Worm (Caenorhabditis elegans) whole organism, L2 larva: ENCODE results near the gene ndub-11.

Experiments used
- C34F6.9 ChIP-seq: fragments of 150-350 bp; optimal IDR thresholded peaks from 2 replicates; lab custom pipeline; 2014; ENCODE audit warnings: missing biosample characterization, missing genetic modification characterization
- F13H6.1 ChIP-seq: sonication (generic microtip); optimal IDR thresholded peaks from 2 replicates; lab custom pipeline; 2016; ENCODE audit warnings: missing genetic modification characterization, missing compliant biosample characterization
- aly-2 ChIP-seq: fragments of 150-350 bp; optimal IDR thresholded peaks from 2 replicates; lab custom pipeline; 2014; ENCODE audit warnings: missing biosample characterization, missing genetic modification characterization
- ama-1 ChIP-seq: fragments of 150-350 bp; optimal IDR thresholded peaks from 2 replicates; lab custom pipeline; 2018; ENCODE audit warnings: inconsistent platforms
- blmp-1 ChIP-seq: sonication (generic microtip); optimal IDR thresholded peaks from 2 replicates; lab custom pipeline; 2017; ENCODE audit warnings: missing genetic modification characterization, mild to moderate bottlenecking, missing compliant biosample characterization, antibody characterized with exemption, moderate library complexity; ENCODE audit not compliant: insufficient read depth
- ceh-82 ChIP-seq: fragments of 150-350 bp; optimal IDR thresholded peaks from 2 replicates; lab custom pipeline; 2014; ENCODE audit warnings: missing biosample characterization, missing genetic modification characterization
- crh-2 ChIP-seq: sonication (generic microtip); optimal IDR thresholded peaks from 2 replicates; lab custom pipeline; 2017; ENCODE audit warnings: missing biosample characterization, missing genetic modification characterization
- dmd-4 ChIP-seq: sonication (generic microtip); optimal IDR thresholded peaks from 2 replicates; lab custom pipeline; 2017; ENCODE audit warnings: missing biosample characterization, missing genetic modification characterization
- egl-27 ChIP-seq: sonication (generic microtip); optimal IDR thresholded peaks from 3 replicates; lab custom pipeline; 2017; ENCODE audit warnings: missing biosample characterization, missing genetic modification reagents, missing genetic modification characterization
- elt-3 ChIP-seq: sonication (generic microtip); optimal IDR thresholded peaks from 2 replicates; lab custom pipeline; 2017; ENCODE audit warnings: missing biosample characterization, missing genetic modification characterization
- fos-1 ChIP-seq: fragments of 150-350 bp; optimal IDR thresholded peaks from 2 replicates; lab custom pipeline; 2014; ENCODE audit warnings: missing biosample characterization, missing genetic modification characterization
- lin-13 ChIP-seq: fragments of 150-350 bp; optimal IDR thresholded peaks from 2 replicates; lab custom pipeline; 2014; ENCODE audit warnings: missing biosample characterization, missing genetic modification reagents, missing genetic modification characterization
- nhr-11 ChIP-seq: fragments of 150-350 bp; optimal IDR thresholded peaks from 2 replicates; lab custom pipeline; 2014; ENCODE audit warnings: missing biosample characterization, missing genetic modification characterization
- nhr-12 ChIP-seq: fragments of 150-350 bp; optimal IDR thresholded peaks from 2 replicates; lab custom pipeline; 2014; ENCODE audit warnings: missing biosample characterization, missing genetic modification characterization
- nhr-129 ChIP-seq: fragments of 150-350 bp; optimal IDR thresholded peaks from 2 replicates; lab custom pipeline; 2014; ENCODE audit warnings: missing biosample characterization, missing genetic modification characterization
- nhr-21 ChIP-seq: fragments of 150-350 bp; optimal IDR thresholded peaks from 2 replicates; lab custom pipeline; 2014; ENCODE audit warnings: missing biosample characterization, missing genetic modification characterization
- nhr-237 ChIP-seq: fragments of 150-350 bp; optimal IDR thresholded peaks from 2 replicates; lab custom pipeline; 2014; ENCODE audit warnings: missing biosample characterization, missing genetic modification characterization
- nhr-25 ChIP-seq: fragments of 150-350 bp; sonication (generic microtip); optimal IDR thresholded peaks from 3 replicates; lab custom pipeline; 2014; ENCODE audit warnings: missing biosample characterization, missing genetic modification characterization
- nhr-6 ChIP-seq: fragments of 150-350 bp; optimal IDR thresholded peaks from 2 replicates; lab custom pipeline; 2014; ENCODE audit warnings: missing biosample characterization, missing genetic modification characterization
- nhr-77 ChIP-seq: fragments of 150-350 bp; optimal IDR thresholded peaks from 2 replicates; lab custom pipeline; 2014; ENCODE audit warnings: missing biosample characterization, missing genetic modification characterization
- peb-1 ChIP-seq: fragments of 150-350 bp; optimal IDR thresholded peaks from 2 replicates; lab custom pipeline; 2014; ENCODE audit warnings: missing biosample characterization, missing genetic modification characterization
- sem-4 ChIP-seq: fragments of 150-350 bp; optimal IDR thresholded peaks from 2 replicates; lab custom pipeline; 2014; ENCODE audit warnings: missing biosample characterization, missing genetic modification reagents, missing genetic modification characterization
- skn-1 ChIP-seq: sonication (generic microtip); optimal IDR thresholded peaks from 2 replicates; lab custom pipeline; 2017; ENCODE audit warnings: missing biosample characterization, missing genetic modification characterization
- sma-3 ChIP-seq: sonication (generic microtip); optimal IDR thresholded peaks from 2 replicates; lab custom pipeline; 2016; ENCODE audit warnings: missing genetic modification reagents, missing genetic modification characterization, missing compliant biosample characterization
- sma-9 ChIP-seq, 2 experiments: fragments of 150-350 bp in 1 of 2; sonication (generic microtip) in 1 of 2; optimal IDR thresholded peaks; 2 replicates each; lab custom pipeline; 2014 to 2016; ENCODE audit warnings: missing genetic modification characterization in 2 of 2, mild to moderate bottlenecking in 1 of 2, missing biosample characterization in 1 of 2, missing compliant biosample characterization in 1 of 2, missing genetic modification reagents in 1 of 2, moderate library complexity in 1 of 2
- snpc-4 ChIP-seq: fragments of 150-350 bp; optimal IDR thresholded peaks from 2 replicates; lab custom pipeline; 2014; ENCODE audit warnings: missing biosample characterization, missing genetic modification characterization
- unc-39 ChIP-seq: fragments of 150-350 bp; optimal IDR thresholded peaks from 2 replicates; lab custom pipeline; 2014; ENCODE audit warnings: missing biosample characterization, missing genetic modification characterization
- unc-55 ChIP-seq: fragments of 150-350 bp; sonication (generic microtip); optimal IDR thresholded peaks from 3 replicates; lab custom pipeline; 2014; ENCODE audit warnings: missing biosample characterization, missing genetic modification reagents, missing genetic modification characterization
- zag-1 ChIP-seq: fragments of 150-350 bp; optimal IDR thresholded peaks from 2 replicates; lab custom pipeline; 2014; ENCODE audit warnings: missing biosample characterization, missing genetic modification characterization
- ztf-1 ChIP-seq: fragments of 200-800 bp; sonication (Bioruptor generic); conservative IDR thresholded peaks from 2 replicates; pipeline ENCODE4 v1.3.6; 2022; ENCODE audit warnings: missing genetic modification characterization, missing compliant biosample characterization
- ztf-11 ChIP-seq: sonication (generic microtip); optimal IDR thresholded peaks from 2 replicates; lab custom pipeline; 2017; ENCODE audit warnings: missing biosample characterization, missing genetic modification characterization
- ztf-4 ChIP-seq: fragments of 150-350 bp; optimal IDR thresholded peaks from 2 replicates; lab custom pipeline; 2014; ENCODE audit warnings: missing biosample characterization, missing genetic modification characterization

Gene ndub-11

ce11 chrIV:8130131-8130611 lies at the start of gene ndub-11, which contains the start of gene moc-3:
TSS of gene ndub-11 (minus strand) at chrIV:8130231.
TSS of gene moc-3 (plus strand) at chrIV:8130561.
- peak; percentile 29 for TF ChIP-seq C34F6.9 (tag; lab: Kevin White, UChicago)
- TF ChIP-seq nhr-237 (tag; lab: Kevin White, UChicago) = no peak
- peak; percentile 29 for TF ChIP-seq unc-55

- no peak for TF ChIP-seq unc-39 (tag; lab: Kevin White, UChicago)
- TF ChIP-seq ceh-82 (tag; lab: Kevin White, UChicago) = no peak
- TF ChIP-seq nhr-129 = no peak
- TF ChIP-seq dmd-4 (tag; lab: Kevin White, UChicago) = no peak
- TF ChIP-seq peb-1 (tag; lab: Kevin White, UChicago) = no peak
- TF ChIP-seq ztf-4 (tag; lab: Kevin White, UChicago) = no peak
- TF ChIP-seq blmp-1 = no peak
- no peak for TF ChIP-seq nhr-6 (tag; lab: Kevin White, UChicago)
Measured at ce11 chrIV:8175686-8176532, 45.9 kb upstream of the ndub-11 start, which contains the start of gene pct-1. TSS of gene pct-1 (plus strand) at chrIV:8176482.

- no peak for TF ChIP-seq ceh-82 (tag; lab: Kevin White, UChicago)
- TF ChIP-seq unc-39 (tag; lab: Kevin White, UChicago) = no peak
- TF ChIP-seq fos-1 = peak; percentile 76
- TF ChIP-seq sma-3 = no peak
- no peak for TF ChIP-seq zag-1 (tag; lab: Kevin White, UChicago)
- TF ChIP-seq elt-3 (tag; lab: Kevin White, UChicago) = no peak
- TF ChIP-seq lin-13 (GFP tag; lab: Kevin White, UChicago) = no peak
- TF ChIP-seq blmp-1 = peak; percentile 23
- no peak for TF ChIP-seq aly-2 (tag; lab: Kevin White, UChicago)
- TF ChIP-seq nhr-25 (tag; lab: Kevin White, UChicago) = peak; percentile 6
Measured at ce11 chrIV:8174792-8175191, 44.8 kb upstream of the ndub-11 start.

ce11 chrIV:8173610-8174009 lies 43.6 kb upstream of the ndub-11 start:
- TF ChIP-seq sma-3 = no peak
- TF ChIP-seq skn-1 (tag; lab: Kevin White, UChicago) = no peak

ce11 chrIV:8171376-8171775 lies 41.3 kb upstream of the ndub-11 start:
- no peak for TF ChIP-seq nhr-11 (tag; lab: Kevin White, UChicago)
- peak; percentile 43 for TF ChIP-seq nhr-25 (tag; lab: Kevin White, UChicago)

ce11 chrIV:8170264-8170663 lies 40.2 kb upstream of the ndub-11 start:
- peak; percentile 33 for TF ChIP-seq egl-27 (tag; lab: Kevin White, UChicago)
- TF ChIP-seq ztf-1 (GFP tag; lab: Robert Waterston, UW) = no peak
- TF ChIP-seq fos-1 = peak; percentile 31
- TF ChIP-seq crh-2 (tag; lab: Kevin White, UChicago) = no peak
- TF ChIP-seq lin-13 (GFP tag; lab: Kevin White, UChicago) = no peak
- TF ChIP-seq nhr-11 (tag; lab: Kevin White, UChicago) = no peak
- TF ChIP-seq nhr-12 (tag; lab: Kevin White, UChicago) = no peak
- TF ChIP-seq snpc-4 (tag; lab: Kevin White, UChicago) = no peak
- TF ChIP-seq ama-1 (lab: Kevin White, UChicago) = no peak
- TF ChIP-seq sma-9 (GFP tag; optimal IDR thresholded peaks at IDR 0.05; lab: Kevin White, UChicago) = peak; percentile 19
- TF ChIP-seq sma-9 (tag; optimal IDR thresholded peaks at IDR 0.05; lab: Kevin White, UChicago) = no peak
- no peak for TF ChIP-seq ztf-11 (tag; lab: Kevin White, UChicago)
- no peak for TF ChIP-seq nhr-77 (tag; lab: Kevin White, UChicago)
- peak; percentile 20 for TF ChIP-seq blmp-1
- TF ChIP-seq sma-3 = peak; percentile 17
- TF ChIP-seq nhr-21 (tag; lab: Kevin White, UChicago) = peak; percentile 19
- peak; percentile 51 for TF ChIP-seq F13H6.1 (tag; lab: Kevin White, UChicago)
- TF ChIP-seq unc-55 = no peak
- peak; percentile 11 for TF ChIP-seq sem-4 (tag; lab: Kevin White, UChicago)
- TF ChIP-seq, all 48 proteins: peak for 8
